Worm (Caenorhabditis elegans): ENCODE measurements around the gene dsb-1.

DNA sequence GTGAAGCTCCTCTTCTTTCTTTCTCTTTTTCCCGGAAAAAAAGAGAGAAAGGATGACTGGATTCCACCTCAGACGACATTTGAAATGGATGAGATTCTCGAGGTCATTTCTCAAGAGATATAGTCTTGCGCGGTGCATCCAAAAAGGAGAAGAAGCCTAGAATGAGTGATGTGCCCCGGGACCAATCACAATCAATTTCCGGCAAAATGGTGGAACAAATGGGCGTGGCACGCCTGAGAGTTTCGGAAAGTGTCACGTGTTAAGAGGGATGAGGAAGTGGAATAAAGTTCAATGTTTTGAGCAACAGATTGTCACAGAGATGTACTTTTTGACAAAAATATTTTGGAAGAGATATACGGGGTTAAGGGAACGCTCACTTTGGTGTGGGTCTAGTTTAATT, 16.9 kb downstream of the dsb-1 start:
- TF ChIP-seq skn-1 (tag; optimal IDR thresholded peaks at IDR 0.05): no peak
- TF ChIP-seq spr-3 (GFP tag; optimal IDR thresholded peaks at IDR 0.05): no peak
- TF ChIP-seq ztf-11 (tag; optimal IDR thresholded peaks at IDR 0.05): no peak
- TF ChIP-seq nhr-111 (GFP tag; optimal IDR thresholded peaks at IDR 0.05): no peak
- no peak for TF ChIP-seq lin-39 (tag; optimal IDR thresholded peaks at IDR 0.05)
- TF ChIP-seq snpc-4 (tag; optimal IDR thresholded peaks at IDR 0.05): no peak
- no peak for TF ChIP-seq daf-8 (GFP tag; IDR thresholded peaks at IDR 0.05)
- TF ChIP-seq egl-27 (tag; optimal IDR thresholded peaks at IDR 0.05): no peak
- TF ChIP-seq zip-2 (tag; optimal IDR thresholded peaks at IDR 0.05): no peak
- no peak for TF ChIP-seq R02D3.7 (tag; optimal IDR thresholded peaks at IDR 0.05)
- TF ChIP-seq T26A8.4 (GFP tag; IDR thresholded peaks at IDR 0.05): no peak
- TF ChIP-seq tag-97 (GFP tag; IDR thresholded peaks at IDR 0.05): no peak
